Fruit fly (Drosophila melanogaster): ENCODE results near the gene CG43755.

CG43755 gene

dm6 chr2L:329661-330060, at the start of gene CG43755:
CG43755 (minus strand) TSS chr2L:329761.
- TF ChIP-seq Mnt (GFP tag; optimal IDR thresholded peaks at IDR 0.05) (no peak), CG11617 (GFP tag; optimal IDR thresholded peaks at IDR 0.05) (no peak), ovo (GFP tag; optimal IDR thresholded peaks at IDR 0.05) (no peak), Hr96 (GFP tag; optimal IDR thresholded peaks at IDR 0.05) (no peak), Crg-1 (GFP tag; optimal IDR thresholded peaks at IDR 0.05) (no peak), CG33017 (tag; optimal IDR thresholded peaks at IDR 0.05) (no peak), toe (GFP tag; optimal IDR thresholded peaks at IDR 0.05) (no peak), kay (GFP tag; ENCODE audit: borderline replicate concordance) (no peak)

- no peak for TF ChIP-seq Crg-1 (GFP tag; optimal IDR thresholded peaks at IDR 0.05)
- TF ChIP-seq toe (GFP tag; optimal IDR thresholded peaks at IDR 0.05) = no peak
- TF ChIP-seq Clk (GFP tag; optimal IDR thresholded peaks at IDR 0.05) = no peak
- TF ChIP-seq kay (GFP tag; ENCODE audit: borderline replicate concordance) = no peak
- no peak for TF ChIP-seq CG1620 (GFP tag; optimal IDR thresholded peaks at IDR 0.05)
- no peak for TF ChIP-seq cic (GFP tag; optimal IDR thresholded peaks at IDR 0.05)
- TF ChIP-seq Mnt (GFP tag; optimal IDR thresholded peaks at IDR 0.05) = no peak
- no peak for TF ChIP-seq CG7101 (tag; optimal IDR thresholded peaks at IDR 0.05)
- no peak for TF ChIP-seq CG14711 (tag; optimal IDR thresholded peaks at IDR 0.05)
- TF ChIP-seq bab1 (GFP tag; optimal IDR thresholded peaks at IDR 0.05) = no peak
- no peak for TF ChIP-seq Hr96 (GFP tag; optimal IDR thresholded peaks at IDR 0.05)
- TF ChIP-seq CG12768 (GFP tag; optimal IDR thresholded peaks at IDR 0.05) = no peak
Measured at dm6 chr2L:378815-379440, 49.4 kb upstream of the CG43755 start.

DNA sequence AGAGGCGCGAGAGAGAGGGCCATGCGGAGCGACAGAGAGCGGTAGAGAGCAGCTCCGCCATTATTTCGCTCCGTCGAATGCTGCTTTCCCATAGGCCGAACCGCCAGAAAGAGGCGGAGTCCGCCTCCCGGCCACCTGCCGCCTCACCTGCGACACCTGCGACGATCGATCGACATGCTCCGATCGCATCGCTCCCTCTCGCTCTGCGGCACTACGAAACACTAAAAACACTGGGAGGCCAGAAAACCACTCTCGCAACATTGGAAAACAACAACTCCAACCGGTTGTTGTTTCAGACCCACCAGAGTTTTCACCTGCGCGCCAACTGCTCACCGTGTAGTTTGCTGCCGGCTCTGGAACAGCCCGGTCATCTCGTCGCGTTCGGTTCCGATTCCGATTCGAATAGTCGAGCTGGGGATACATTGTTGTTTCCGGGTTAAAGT, 48.2 kb upstream of the CG43755 start, which contains the start of gene al:
al (plus strand) TSS at position 333 of the 443 bp plus-strand sequence.
- TF ChIP-seq CG1620 (GFP tag; optimal IDR thresholded peaks at IDR 0.05) = no peak
- no peak for TF ChIP-seq CG11617 (GFP tag; optimal IDR thresholded peaks at IDR 0.05)
- no peak for TF ChIP-seq CG7045 (GFP tag; optimal IDR thresholded peaks at IDR 0.05)
- no peak for TF ChIP-seq tj (GFP tag; optimal IDR thresholded peaks at IDR 0.05)
- TF ChIP-seq ovo (GFP tag; optimal IDR thresholded peaks at IDR 0.05) = no peak
- no peak for TF ChIP-seq CG7101 (tag; optimal IDR thresholded peaks at IDR 0.05)
- no peak for TF ChIP-seq kay (GFP tag; ENCODE audit: borderline replicate concordance)
- no peak for TF ChIP-seq toe (GFP tag; optimal IDR thresholded peaks at IDR 0.05)
- TF ChIP-seq CG33017 (tag; optimal IDR thresholded peaks at IDR 0.05) = no peak
- TF ChIP-seq CG5204 (GFP tag; optimal IDR thresholded peaks at IDR 0.05) = no peak
- TF ChIP-seq Mnt (GFP tag; optimal IDR thresholded peaks at IDR 0.05) = no peak
- TF ChIP-seq Clk (GFP tag; optimal IDR thresholded peaks at IDR 0.05) = no peak

DNA sequence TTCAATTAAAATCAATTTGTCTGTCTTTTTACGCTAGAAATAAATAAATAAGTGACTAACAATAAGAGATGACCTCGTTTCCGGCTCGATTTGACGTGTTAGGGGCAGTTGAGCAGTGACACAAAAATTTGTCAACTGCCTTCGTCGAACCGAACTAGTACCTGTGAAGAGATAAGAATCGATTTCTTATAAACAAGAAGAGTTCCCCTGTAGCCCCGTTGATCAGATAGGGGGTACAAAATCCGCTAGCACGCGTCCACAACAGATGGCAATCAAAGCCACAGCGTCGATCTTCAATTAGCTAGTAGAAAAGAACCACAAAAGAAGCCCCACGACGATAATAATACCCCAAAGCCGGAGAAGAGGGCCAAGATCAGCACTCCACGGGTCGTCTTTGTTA, 42.2 kb upstream of the CG43755 start:
- TF ChIP-seq CG5204 (GFP tag; optimal IDR thresholded peaks at IDR 0.05) (no peak), cnc (optimal IDR thresholded peaks at IDR 0.05) (no peak)

dm6 chr2L:369811-370210, 40.2 kb upstream of the CG43755 start:
- TF ChIP-seq cic (GFP tag; optimal IDR thresholded peaks at IDR 0.05) = no peak
- TF ChIP-seq CG12768 (GFP tag; optimal IDR thresholded peaks at IDR 0.05) = no peak
- TF ChIP-seq Hr96 (GFP tag; optimal IDR thresholded peaks at IDR 0.05) = no peak
- no peak for TF ChIP-seq toe (GFP tag; optimal IDR thresholded peaks at IDR 0.05)
- no peak for TF ChIP-seq CG5204 (GFP tag; optimal IDR thresholded peaks at IDR 0.05)
- no peak for TF ChIP-seq CG7101 (tag; optimal IDR thresholded peaks at IDR 0.05)

- no peak for TF ChIP-seq cnc (optimal IDR thresholded peaks at IDR 0.05)
- TF ChIP-seq CG1620 (GFP tag; optimal IDR thresholded peaks at IDR 0.05) = no peak
- TF ChIP-seq toe (GFP tag; optimal IDR thresholded peaks at IDR 0.05) = no peak
- no peak for TF ChIP-seq tj (GFP tag; optimal IDR thresholded peaks at IDR 0.05)
- TF ChIP-seq CG11617 (GFP tag; optimal IDR thresholded peaks at IDR 0.05) = no peak
- TF ChIP-seq bab1 (GFP tag; optimal IDR thresholded peaks at IDR 0.05) = no peak
- TF ChIP-seq CG14711 (tag; optimal IDR thresholded peaks at IDR 0.05) = no peak
- no peak for TF ChIP-seq kay (GFP tag; ENCODE audit: borderline replicate concordance)
- TF ChIP-seq CG7101 (tag; optimal IDR thresholded peaks at IDR 0.05) = no peak
- no peak for TF ChIP-seq pad (GFP tag; optimal IDR thresholded peaks at IDR 0.05)
- TF ChIP-seq CG5204 (GFP tag; optimal IDR thresholded peaks at IDR 0.05) = no peak
- no peak for TF ChIP-seq CG33017 (tag; optimal IDR thresholded peaks at IDR 0.05)
- no peak for TF ChIP-seq CG7045 (GFP tag; optimal IDR thresholded peaks at IDR 0.05)
- TF ChIP-seq CG12768 (GFP tag; optimal IDR thresholded peaks at IDR 0.05) = no peak
- no peak for TF ChIP-seq cic (GFP tag; optimal IDR thresholded peaks at IDR 0.05)
Measured at dm6 chr2L:368398-369008, 38.9 kb upstream of the CG43755 start.

DNA sequence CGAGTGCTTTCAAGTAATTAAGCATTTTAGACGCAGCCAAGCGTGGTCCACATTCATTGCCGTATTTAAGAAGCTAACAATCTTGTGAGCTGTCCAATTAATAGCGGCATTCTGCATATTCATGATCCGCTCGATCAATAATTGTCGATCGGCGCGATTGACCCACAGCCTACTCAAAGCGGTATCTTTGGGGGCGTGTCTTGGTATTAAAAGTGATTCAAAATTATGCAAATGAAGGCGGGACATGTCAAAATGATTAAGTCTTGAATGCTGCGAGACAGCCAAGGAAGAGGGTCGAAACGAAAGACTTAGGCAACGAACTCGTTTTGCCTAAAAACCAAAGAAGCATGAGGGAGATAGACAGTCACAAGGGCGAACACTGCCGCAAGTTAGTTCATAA, 37.3 kb upstream of the CG43755 start:
- TF ChIP-seq CG5204 (GFP tag; optimal IDR thresholded peaks at IDR 0.05) (no peak), toe (GFP tag; optimal IDR thresholded peaks at IDR 0.05) (no peak), CG33017 (tag; optimal IDR thresholded peaks at IDR 0.05) (no peak), ovo (GFP tag; optimal IDR thresholded peaks at IDR 0.05) (no peak), pad (GFP tag; optimal IDR thresholded peaks at IDR 0.05) (no peak), CG14711 (tag; optimal IDR thresholded peaks at IDR 0.05) (no peak), cnc (optimal IDR thresholded peaks at IDR 0.05) (no peak), Hr96 (GFP tag; optimal IDR thresholded peaks at IDR 0.05) (no peak), CG7101 (tag; optimal IDR thresholded peaks at IDR 0.05) (no peak), kay (GFP tag; ENCODE audit: borderline replicate concordance) (no peak), bab1 (GFP tag; optimal IDR thresholded peaks at IDR 0.05) (no peak), CG7045 (GFP tag; optimal IDR thresholded peaks at IDR 0.05) (no peak), cic (GFP tag; optimal IDR thresholded peaks at IDR 0.05) (no peak), CG11617 (GFP tag; optimal IDR thresholded peaks at IDR 0.05) (no peak), Crg-1 (GFP tag; optimal IDR thresholded peaks at IDR 0.05) (no peak)

Data from whole organism, adult.